Fruit fly (Drosophila melanogaster): Measurements from ENCODE around the gene bowl.

bowl gene

dm6 chr2L:3775767-3776351, 4.4 kb downstream of the bowl start (continued):
- no peak for TF ChIP-seq CG1792 (GFP tag; optimal IDR thresholded peaks at IDR 0.05)
- TF ChIP-seq chif (GFP tag; optimal IDR thresholded peaks at IDR 0.05): peak in 1 of 2 experiments; percentile 74
- no peak for TF ChIP-seq CG12071 (GFP tag; optimal IDR thresholded peaks at IDR 0.05)
- no peak for TF ChIP-seq Bdp1 (GFP tag; optimal IDR thresholded peaks at IDR 0.05)
- TF ChIP-seq Doc3 (GFP tag; IDR thresholded peaks at IDR 0.05; ENCODE audit: partially characterized antibody): no peak
- TF ChIP-seq cas (GFP tag; IDR thresholded peaks at IDR 0.05): no peak
- TF ChIP-seq cg (GFP tag; optimal IDR thresholded peaks at IDR 0.05): no peak
- no peak for TF ChIP-seq ems (GFP tag; optimal IDR thresholded peaks at IDR 0.05)
- peak; percentile 29 to 81 for TF ChIP-seq Pdp1 (GFP tag; optimal IDR thresholded peaks at IDR 0.05)
- peak; percentile 6; the same call in 1 of the 2 replicates for TF ChIP-seq vvl (GFP tag; IDR thresholded peaks at IDR 0.05)
- TF ChIP-seq ara (GFP tag; IDR thresholded peaks at IDR 0.05): peak; percentile 31; the same call in 1 of the 2 replicates
- no peak for TF ChIP-seq CG17385 (GFP tag; optimal IDR thresholded peaks at IDR 0.05)
- no peak for TF ChIP-seq Nf-YC (tag; optimal IDR thresholded peaks at IDR 0.05)
- TF ChIP-seq CG7357 (GFP tag; IDR thresholded peaks at IDR 0.05): no peak; the same call in 2 of the 3 replicates
- TF ChIP-seq CG7987 (GFP tag; optimal IDR thresholded peaks at IDR 0.05): no peak
- 0 out of 2 replicates have a peak, but pooled peaks have one; percentile 7 for TF ChIP-seq ssp (GFP tag; IDR thresholded peaks at IDR 0.05)
- TF ChIP-seq CG9727 (GFP tag; optimal IDR thresholded peaks at IDR 0.05): peak; percentile 74
- peak; percentile 58 for TF ChIP-seq CG11504 (tag; optimal IDR thresholded peaks at IDR 0.05)
- TF ChIP-seq en (GFP tag; optimal IDR thresholded peaks at IDR 0.05): no peak
- TF ChIP-seq Eip74EF (GFP tag; optimal IDR thresholded peaks at IDR 0.05): no peak
- peak; percentile 18 for TF ChIP-seq Sox100B (GFP tag; optimal IDR thresholded peaks at IDR 0.05)
- no peak for TF ChIP-seq CG43689 (GFP tag; IDR thresholded peaks at IDR 0.05)
- peak; percentile 72 for TF ChIP-seq nmo (GFP tag; optimal IDR thresholded peaks at IDR 0.05)
- peak in 1 of 2 experiments; percentile 36 for TF ChIP-seq dpn (GFP tag; optimal IDR thresholded peaks at IDR 0.05)
- TF ChIP-seq CG17359 (tag; optimal IDR thresholded peaks at IDR 0.05): no peak
- no peak for TF ChIP-seq sc (optimal IDR thresholded peaks at IDR 0.05)
- peak; percentile 40 for TF ChIP-seq sc (GFP tag; optimal IDR thresholded peaks at IDR 0.05)
- TF ChIP-seq Nf-YB (GFP tag; optimal IDR thresholded peaks at IDR 0.05): peak; percentile 23
- no peak for TF ChIP-seq CG12236 (GFP tag; optimal IDR thresholded peaks at IDR 0.05)
- TF ChIP-seq Dfd (GFP tag; optimal IDR thresholded peaks at IDR 0.05): no peak
- TF ChIP-seq NfI (GFP tag; optimal IDR thresholded peaks at IDR 0.05): no peak
- no peak for TF ChIP-seq scrt (GFP tag; optimal IDR thresholded peaks at IDR 0.05)
- TF ChIP-seq HLHmδ (GFP tag; optimal IDR thresholded peaks at IDR 0.05): peak; percentile 79
- no peak for TF ChIP-seq schlank (tag; optimal IDR thresholded peaks at IDR 0.05)
- TF ChIP-seq pros (GFP tag; optimal IDR thresholded peaks at IDR 0.05): peak; percentile 65
- TF ChIP-seq chm (GFP tag; IDR thresholded peaks at IDR 0.05): peak; percentile 16; the same call in 1 of the 2 replicates
- no peak for TF ChIP-seq CG9817 (tag; optimal IDR thresholded peaks at IDR 0.05)
- no peak for TF ChIP-seq nerfin-1 (tag; optimal IDR thresholded peaks at IDR 0.05)
- TF ChIP-seq crp (GFP tag; optimal IDR thresholded peaks at IDR 0.05): no peak
- TF ChIP-seq Ada2b (GFP tag; IDR thresholded peaks at IDR 0.05): 0 out of 2 replicates have a peak, but pooled peaks have one; percentile 11
- TF ChIP-seq CG34376 (GFP tag; optimal IDR thresholded peaks at IDR 0.05): no peak
- no peak for TF ChIP-seq CG7271 (tag; optimal IDR thresholded peaks at IDR 0.05)
- peak; percentile 13; the same call in 1 of the 3 replicates for TF ChIP-seq CG17361 (GFP tag; IDR thresholded peaks at IDR 0.05)
- no peak for TF ChIP-seq CG11696 (GFP tag; IDR thresholded peaks at IDR 0.05)
- peak; percentile 33 for TF ChIP-seq CG30403 (GFP tag; optimal IDR thresholded peaks at IDR 0.05)
- TF ChIP-seq sisA (GFP tag; IDR thresholded peaks at IDR 0.05): peak; percentile 54; the same call in 1 of the 2 replicates
- TF ChIP-seq pho (GFP tag; optimal IDR thresholded peaks at IDR 0.05): no peak
- TF ChIP-seq Ssrp (tag; optimal IDR thresholded peaks at IDR 0.05): peak; percentile 47
- TF ChIP-seq CG10431 (GFP tag; optimal IDR thresholded peaks at IDR 0.05): no peak

All from whole organism, embryonic.